Worm (Caenorhabditis elegans) whole organism, L3 larva: ENCODE results near the gene col-174.
A peak's percentile ranks its signal among the peaks of the same experiment; 100 is the strongest.

Source experiments
- R02D3.7 ChIP-seq: fragments of 150-350 bp; optimal IDR thresholded peaks from 2 replicates; lab custom pipeline; 2014; ENCODE audit warnings: missing biosample characterization, missing genetic modification characterization
- ZK546.5 ChIP-seq: sonication (generic microtip); optimal IDR thresholded peaks from 2 replicates; lab custom pipeline; 2017; ENCODE audit warnings: missing biosample characterization, missing genetic modification characterization
- ama-1 ChIP-seq: fragments of 150-350 bp; optimal IDR thresholded peaks from 2 replicates; lab custom pipeline; 2018
- ceh-16 ChIP-seq: sonication (generic microtip); optimal IDR thresholded peaks from 2 replicates; lab custom pipeline; 2017; ENCODE audit warnings: missing biosample characterization, missing genetic modification characterization
- ceh-28 ChIP-seq: fragments of 150-350 bp; optimal IDR thresholded peaks from 2 replicates; lab custom pipeline; 2014; ENCODE audit warnings: missing biosample characterization, missing genetic modification reagents, missing genetic modification characterization
- ceh-82 ChIP-seq: fragments of 150-350 bp; optimal IDR thresholded peaks from 2 replicates; lab custom pipeline; 2014; ENCODE audit warnings: missing biosample characterization, missing genetic modification characterization
- ceh-9 ChIP-seq: sonication (generic microtip); optimal IDR thresholded peaks from 2 replicates; lab custom pipeline; 2018; ENCODE audit warnings: missing biosample characterization, missing genetic modification characterization
- daf-12 ChIP-seq: fragments of 150-350 bp; optimal IDR thresholded peaks from 2 replicates; lab custom pipeline; 2014; ENCODE audit warnings: missing biosample characterization, missing genetic modification reagents, missing genetic modification characterization
- egl-27 ChIP-seq: sonication (generic microtip); optimal IDR thresholded peaks from 4 replicates; lab custom pipeline; 2017; ENCODE audit warnings: missing biosample characterization, missing genetic modification reagents, missing genetic modification characterization
- egl-5 ChIP-seq: fragments of 150-350 bp; optimal IDR thresholded peaks from 2 replicates; lab custom pipeline; 2017; ENCODE audit warnings: missing biosample characterization, missing genetic modification reagents, missing genetic modification characterization, inconsistent platforms
- elt-1 ChIP-seq: fragments of 150-350 bp; optimal IDR thresholded peaks from 2 replicates; lab custom pipeline; 2014; ENCODE audit warnings: missing biosample characterization, missing genetic modification characterization
- elt-2 ChIP-seq: sonication (generic microtip); optimal IDR thresholded peaks from 2 replicates; lab custom pipeline; 2016; ENCODE audit warnings: missing genetic modification reagents, mild to moderate bottlenecking, missing genetic modification characterization, missing compliant biosample characterization
- fkh-2 ChIP-seq: fragments of 150-350 bp; optimal IDR thresholded peaks from 2 replicates; lab custom pipeline; 2014; ENCODE audit warnings: missing biosample characterization, missing genetic modification reagents, missing genetic modification characterization
- jun-1 ChIP-seq: fragments of 150-350 bp; optimal IDR thresholded peaks from 2 replicates; lab custom pipeline; 2014; ENCODE audit warnings: missing biosample characterization, missing genetic modification reagents, missing genetic modification characterization
- lin-15B ChIP-seq: fragments of 150-350 bp; optimal IDR thresholded peaks from 2 replicates; lab custom pipeline; 2014; ENCODE audit warnings: missing biosample characterization, missing genetic modification characterization
- lin-39 ChIP-seq: fragments of 150-350 bp; optimal IDR thresholded peaks from 2 replicates; lab custom pipeline; 2018; ENCODE audit warnings: missing biosample characterization, missing genetic modification reagents, missing genetic modification characterization
- lsy-12 ChIP-seq: sonication (generic microtip); optimal IDR thresholded peaks from 2 replicates; lab custom pipeline; 2016; ENCODE audit warnings: mild to moderate bottlenecking, missing genetic modification characterization, missing compliant biosample characterization
- mdl-1 ChIP-seq: fragments of 150-350 bp; optimal IDR thresholded peaks from 2 replicates; lab custom pipeline; 2014; ENCODE audit warnings: missing biosample characterization, missing genetic modification characterization
- mml-1 ChIP-seq: fragments of 150-350 bp; sonication (generic microtip); optimal IDR thresholded peaks from 3 replicates; lab custom pipeline; 2014; ENCODE audit warnings: missing biosample characterization, missing genetic modification characterization
- nfya-1 ChIP-seq: sonication (generic microtip); optimal IDR thresholded peaks from 2 replicates; lab custom pipeline; 2017; ENCODE audit warnings: missing genetic modification characterization, mild to moderate bottlenecking, missing compliant biosample characterization, antibody characterized with exemption, moderate library complexity; ENCODE audit not compliant: insufficient read depth
- nhr-11 ChIP-seq: fragments of 150-350 bp; optimal IDR thresholded peaks from 2 replicates; lab custom pipeline; 2014; ENCODE audit warnings: missing biosample characterization, missing genetic modification characterization
- nhr-25 ChIP-seq: sonication (generic microtip); optimal IDR thresholded peaks from 2 replicates; lab custom pipeline; 2017; ENCODE audit warnings: missing biosample characterization, missing genetic modification characterization
- nhr-28 ChIP-seq: fragments of 150-350 bp; optimal IDR thresholded peaks from 2 replicates; lab custom pipeline; 2014; ENCODE audit warnings: missing biosample characterization, missing genetic modification characterization
- nhr-43 ChIP-seq: sonication (generic microtip); optimal IDR thresholded peaks from 2 replicates; lab custom pipeline; 2016; ENCODE audit warnings: mild to moderate bottlenecking, missing genetic modification characterization, missing compliant biosample characterization; ENCODE audit not compliant: poor library complexity, severe bottlenecking
- nhr-67 ChIP-seq: fragments of 150-350 bp; optimal IDR thresholded peaks from 2 replicates; lab custom pipeline; 2014; ENCODE audit warnings: missing biosample characterization, missing genetic modification characterization
- nhr-76 ChIP-seq: fragments of 150-350 bp; sonication (generic microtip); optimal IDR thresholded peaks from 5 replicates; lab custom pipeline; 2014; ENCODE audit warnings: missing biosample characterization, missing genetic modification characterization
- nhr-77 ChIP-seq: fragments of 150-350 bp; optimal IDR thresholded peaks from 2 replicates; lab custom pipeline; 2014; ENCODE audit warnings: missing biosample characterization, missing genetic modification characterization
- pha-4 ChIP-seq: fragments of 150-350 bp; optimal IDR thresholded peaks from 2 replicates; lab custom pipeline; 2014; ENCODE audit warnings: missing biosample characterization, missing genetic modification reagents, missing genetic modification characterization
- sea-2 ChIP-seq: fragments of 150-350 bp; sonication (generic microtip); optimal IDR thresholded peaks from 4 replicates; lab custom pipeline; 2014; ENCODE audit warnings: missing biosample characterization, missing genetic modification reagents, missing genetic modification characterization
- skn-1 ChIP-seq: fragments of 150-350 bp; optimal IDR thresholded peaks from 2 replicates; lab custom pipeline; 2014; ENCODE audit warnings: missing biosample characterization, missing genetic modification characterization
- snpc-4 ChIP-seq: fragments of 150-350 bp; optimal IDR thresholded peaks from 2 replicates; lab custom pipeline; 2014; ENCODE audit warnings: missing biosample characterization, missing genetic modification characterization
- tbx-2 ChIP-seq: sonication (generic microtip); optimal IDR thresholded peaks from 2 replicates; lab custom pipeline; 2016; ENCODE audit warnings: mild to moderate bottlenecking, missing genetic modification characterization, missing compliant biosample characterization
- unc-39 ChIP-seq: sonication (generic microtip); optimal IDR thresholded peaks from 4 replicates; lab custom pipeline; 2017; ENCODE audit warnings: missing biosample characterization, missing genetic modification characterization

col-174 gene

ce11 chrX:7502807-7503206 is 43.8 kb upstream of the col-174 start, which contains the start of gene F48E3.6:
F48E3.6 (minus strand) TSS chrX:7502907.
- TF ChIP-seq nhr-25 (tag; lab: Kevin White, UChicago): no peak
- no peak for TF ChIP-seq nhr-76 (tag; lab: Kevin White, UChicago)
- no peak for TF ChIP-seq lin-15B (tag; lab: Kevin White, UChicago)
- TF ChIP-seq pha-4 (tag; lab: Kevin White, UChicago): no peak
- no peak for TF ChIP-seq elt-1 (tag; lab: Kevin White, UChicago)
- TF ChIP-seq ZK546.5 (tag; lab: Kevin White, UChicago): no peak
- TF ChIP-seq nhr-11 (tag; lab: Kevin White, UChicago): no peak
- TF ChIP-seq mml-1 (tag; lab: Kevin White, UChicago): no peak

ce11 chrX:7506533-7506932 is 40.1 kb upstream of the col-174 start, which contains the start of gene lgc-11:
lgc-11 (minus strand) TSS chrX:7506633.
- no peak for TF ChIP-seq daf-12 (tag; lab: Kevin White, UChicago)
- no peak for TF ChIP-seq nhr-77 (tag; lab: Kevin White, UChicago)
- TF ChIP-seq unc-39 (tag; lab: Kevin White, UChicago): no peak
- no peak for TF ChIP-seq nhr-67 (tag; lab: Kevin White, UChicago)
- TF ChIP-seq fkh-2: no peak
- no peak for TF ChIP-seq lsy-12 (tag; lab: Kevin White, UChicago)
- no peak for TF ChIP-seq ama-1
- no peak for TF ChIP-seq mdl-1 (tag; lab: Kevin White, UChicago)
- no peak for TF ChIP-seq R02D3.7 (tag; lab: Kevin White, UChicago)

- no peak for TF ChIP-seq ZK546.5 (tag; lab: Kevin White, UChicago)
- TF ChIP-seq lsy-12 (tag; lab: Kevin White, UChicago): no peak
- TF ChIP-seq mdl-1 (tag; lab: Kevin White, UChicago): no peak
- TF ChIP-seq elt-1 (tag; lab: Kevin White, UChicago): no peak
- TF ChIP-seq nhr-67 (tag; lab: Kevin White, UChicago): no peak
- no peak for TF ChIP-seq sea-2
Observed at ce11 chrX:7507141-7507540, 39.5 kb upstream of the col-174 start.

- TF ChIP-seq unc-39 (tag; lab: Kevin White, UChicago) (no peak), fkh-2 (no peak), nhr-28 (tag; lab: Kevin White, UChicago) (no peak), snpc-4 (tag; lab: Kevin White, UChicago) (no peak), ceh-82 (no peak), tbx-2 (tag; lab: Kevin White, UChicago) (no peak), lin-39 (tag; lab: Kevin White, UChicago) (no peak), nfya-1 (tag; lab: Kevin White, UChicago) (no peak), nhr-43 (tag; lab: Kevin White, UChicago) (no peak), elt-2 (no peak), nhr-67 (tag; lab: Kevin White, UChicago) (no peak), ceh-16 (tag; lab: Kevin White, UChicago) (no peak)
Observed at ce11 chrX:7512714-7513113, 33.9 kb upstream of the col-174 start.

- TF ChIP-seq ceh-28 (no peak), skn-1 (no peak), jun-1 (tag; lab: Kevin White, UChicago) (no peak), sea-2 (no peak), ceh-9 (tag; lab: Kevin White, UChicago) (no peak), egl-27 (tag; lab: Kevin White, UChicago) (no peak)
Observed at ce11 chrX:7519569-7519968, 27.0 kb upstream of the col-174 start, which contains the start of gene chts-1. chts-1 (minus strand) TSS chrX:7519669.

ce11 chrX:7522595-7522994 is 24.0 kb upstream of the col-174 start:
- TF ChIP-seq lin-39 (tag; lab: Kevin White, UChicago) (peak; percentile 14), mdl-1 (tag; lab: Kevin White, UChicago) (no peak), egl-5 (tag; lab: Kevin White, UChicago) (peak; percentile 93)
